Fruit fly (Drosophila melanogaster) whole organism, pupa: Measurements from ENCODE around the gene CG13062.

Experiments used
- CG10348 ChIP-seq: fragments of 200-800 bp; sonication (Bioruptor generic); IDR thresholded peaks from 2 replicates; pipeline ENCODE4 v1.3.6; 2022; ENCODE audit warnings: missing biosample characterization, missing genetic modification characterization
- CG12605 ChIP-seq: fragments of 200-800 bp; sonication (Bioruptor generic); IDR thresholded peaks from 2 replicates; pipeline ENCODE4 v1.3.6; 2022; ENCODE audit warnings: missing biosample characterization, missing genetic modification characterization
- CG13204 ChIP-seq: fragments of 200-800 bp; sonication (Bioruptor generic); optimal IDR thresholded peaks from 2 replicates; lab custom pipeline; 2018; ENCODE audit warnings: missing biosample characterization, mild to moderate bottlenecking, missing genetic modification characterization, moderate library complexity
- CG14655 ChIP-seq: fragments of 200-800 bp; sonication (Bioruptor generic); optimal IDR thresholded peaks from 3 replicates; lab custom pipeline; 2017; ENCODE audit warnings: mild to moderate bottlenecking, missing biosample characterization, missing genetic modification reagents, missing genetic modification characterization
- CG15710 ChIP-seq: fragments of 200-800 bp; sonication (Bioruptor generic); optimal IDR thresholded peaks from 2 replicates; lab custom pipeline; 2018; ENCODE audit warnings: missing biosample characterization, mild to moderate bottlenecking, missing genetic modification characterization, moderate library complexity
- CG17806 ChIP-seq: fragments of 200-800 bp; sonication (Bioruptor generic); optimal IDR thresholded peaks from 2 replicates; lab custom pipeline; 2018; ENCODE audit warnings: missing biosample characterization, mild to moderate bottlenecking, missing genetic modification characterization, moderate library complexity
- CG32121 ChIP-seq: fragments of 200-800 bp; sonication (Bioruptor generic); IDR thresholded peaks from 2 replicates; pipeline ENCODE4 v1.3.6; 2022; ENCODE audit warnings: missing biosample characterization, missing genetic modification characterization
- CG34367 ChIP-seq: fragments of 200-800 bp; sonication (Bioruptor generic); optimal IDR thresholded peaks from 2 replicates; lab custom pipeline; 2018; ENCODE audit warnings: missing biosample characterization, mild to moderate bottlenecking, missing genetic modification characterization
- CG4496 ChIP-seq: fragments of 200-800 bp; sonication (Bioruptor generic); IDR thresholded peaks from 3 replicates; pipeline ENCODE4 v1.3.6; 2022; ENCODE audit warnings: missing biosample characterization, missing genetic modification characterization
- CG8159 ChIP-seq: fragments of 200-800 bp; sonication (Bioruptor generic); optimal IDR thresholded peaks from 3 replicates; lab custom pipeline; 2018; ENCODE audit warnings: missing biosample characterization, mild to moderate bottlenecking, missing genetic modification characterization, moderate library complexity
- CG8301 ChIP-seq: fragments of 200-800 bp; sonication (Bioruptor generic); optimal IDR thresholded peaks from 2 replicates; lab custom pipeline; 2018; ENCODE audit warnings: missing biosample characterization, mild to moderate bottlenecking, missing genetic modification characterization
- CG9948 ChIP-seq: fragments of 200-800 bp; sonication (Bioruptor generic); optimal IDR thresholded peaks from 2 replicates; lab custom pipeline; 2018; ENCODE audit warnings: missing biosample characterization, mild to moderate bottlenecking, missing genetic modification characterization, moderate library complexity
- D1 ChIP-seq: fragments of 200-800 bp; sonication (Bioruptor generic); optimal IDR thresholded peaks from 2 replicates; lab custom pipeline; 2018; ENCODE audit warnings: missing biosample characterization, mild to moderate bottlenecking, missing genetic modification characterization, moderate library complexity
- EcR ChIP-seq: fragments of 200-800 bp; sonication (Bioruptor generic); optimal IDR thresholded peaks from 3 replicates; lab custom pipeline; 2019; ENCODE audit warnings: missing biosample characterization, missing genetic modification characterization, mild to moderate bottlenecking, moderate library complexity, missing genetic modification reagents
- Ets98B ChIP-seq: fragments of 200-800 bp; sonication (Bioruptor generic); IDR thresholded peaks from 2 replicates; pipeline ENCODE4 v1.3.6; 2022; ENCODE audit warnings: missing biosample characterization, missing genetic modification characterization
- Pif1A ChIP-seq: fragments of 200-800 bp; sonication (Bioruptor generic); optimal IDR thresholded peaks from 3 replicates; lab custom pipeline; 2016; ENCODE audit warnings: missing biosample characterization, missing genetic modification characterization
- Pif1B ChIP-seq: fragments of 200-800 bp; sonication (Bioruptor generic); optimal IDR thresholded peaks from 3 replicates; lab custom pipeline; 2016; ENCODE audit warnings: missing biosample characterization, missing genetic modification characterization
- Snoo ChIP-seq: fragments of 200-800 bp; sonication (Bioruptor generic); optimal IDR thresholded peaks from 3 replicates; lab custom pipeline; 2017; ENCODE audit warnings: missing biosample characterization, mild to moderate bottlenecking, missing genetic modification characterization, inconsistent platforms
- fd96Ca ChIP-seq: fragments of 200-800 bp; sonication (Bioruptor generic); IDR thresholded peaks from 3 replicates; pipeline ENCODE4 v1.3.6; 2022; ENCODE audit warnings: missing biosample characterization, missing genetic modification characterization
- gl ChIP-seq: fragments of 200-800 bp; sonication (Bioruptor generic); optimal IDR thresholded peaks from 2 replicates; lab custom pipeline; 2018; ENCODE audit warnings: missing biosample characterization, mild to moderate bottlenecking, missing genetic modification characterization
- rn ChIP-seq: fragments of 200-800 bp; sonication (Bioruptor generic); IDR thresholded peaks from 2 replicates; pipeline ENCODE4 v1.3.6; 2022; ENCODE audit warnings: missing biosample characterization, missing genetic modification characterization

CG13062 gene

DNA sequence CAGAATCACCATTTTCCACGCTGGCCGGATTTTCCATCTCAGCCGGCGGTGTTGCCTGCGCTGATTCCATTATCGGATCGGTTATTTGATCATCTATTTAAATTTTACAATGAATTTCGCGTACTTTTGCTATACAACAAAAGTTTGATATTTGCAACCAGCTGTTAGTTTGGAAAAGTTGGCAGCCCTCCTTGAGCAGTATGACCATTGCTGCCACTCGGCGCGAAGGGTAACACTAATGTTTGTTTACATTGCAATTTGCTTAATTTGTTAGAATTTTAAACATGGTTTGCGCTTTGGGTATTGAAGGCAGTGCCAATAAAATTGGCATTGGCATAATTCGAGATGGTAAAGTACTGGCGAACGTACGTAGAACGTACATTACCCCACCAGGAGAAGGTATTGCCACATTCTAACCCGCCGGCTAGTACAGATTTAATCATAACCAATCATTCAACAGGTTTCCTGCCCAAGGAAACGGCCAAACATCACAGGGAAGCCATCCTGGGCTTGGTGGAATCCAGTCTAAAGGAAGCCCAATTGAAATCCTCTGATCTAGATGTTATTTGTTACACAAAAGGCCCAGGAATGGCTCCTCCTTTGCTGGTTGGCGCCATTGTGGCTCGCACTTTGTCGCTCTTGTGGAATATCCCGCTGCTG lies 37.8 kb downstream of the CG13062 start, which contains the start of the genes Golgin104 and Tcs3:
Gene Golgin104, minus strand, starts transcription at position 182 of the 660 bp plus-strand sequence.
Gene Tcs3, plus strand, starts transcription at position 222 of the 660 bp plus-strand sequence.
- no peak for TF ChIP-seq CG14655 (GFP tag; lab: Kevin White, UChicago)
- TF ChIP-seq CG4496 (GFP tag; lab: Robert Waterston, UW) = no peak
- no peak for TF ChIP-seq Pif1B
- TF ChIP-seq rn (GFP tag; lab: Robert Waterston, UW) = no peak

DNA sequence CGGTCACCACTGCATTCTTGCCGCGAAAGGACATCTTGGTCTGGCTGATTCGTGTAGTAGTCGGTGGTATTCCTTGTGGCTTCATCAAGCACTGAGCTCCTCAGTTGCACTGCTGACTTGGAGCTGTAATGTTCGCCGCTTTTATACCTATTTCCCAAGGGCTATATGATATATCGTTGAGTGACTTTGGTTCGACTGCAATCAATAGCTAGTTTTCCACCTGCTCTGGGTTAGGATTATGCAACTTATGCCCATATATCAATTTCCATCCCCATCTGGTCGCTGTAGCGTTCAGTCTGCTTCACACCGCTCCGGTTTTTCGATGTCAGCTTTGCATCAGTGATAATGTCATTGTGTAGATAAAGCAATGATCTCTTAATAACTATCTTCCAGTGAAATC lies 40.1 kb downstream of the CG13062 start, which contains the start of gene Pdh:
Gene Pdh, minus strand, starts transcription at position 101 of the 400 bp plus-strand sequence.
- TF ChIP-seq CG32121 (no peak), fd96Ca (no peak)
- TF ChIP-seq, all 21 proteins: peak for 0

DNA sequence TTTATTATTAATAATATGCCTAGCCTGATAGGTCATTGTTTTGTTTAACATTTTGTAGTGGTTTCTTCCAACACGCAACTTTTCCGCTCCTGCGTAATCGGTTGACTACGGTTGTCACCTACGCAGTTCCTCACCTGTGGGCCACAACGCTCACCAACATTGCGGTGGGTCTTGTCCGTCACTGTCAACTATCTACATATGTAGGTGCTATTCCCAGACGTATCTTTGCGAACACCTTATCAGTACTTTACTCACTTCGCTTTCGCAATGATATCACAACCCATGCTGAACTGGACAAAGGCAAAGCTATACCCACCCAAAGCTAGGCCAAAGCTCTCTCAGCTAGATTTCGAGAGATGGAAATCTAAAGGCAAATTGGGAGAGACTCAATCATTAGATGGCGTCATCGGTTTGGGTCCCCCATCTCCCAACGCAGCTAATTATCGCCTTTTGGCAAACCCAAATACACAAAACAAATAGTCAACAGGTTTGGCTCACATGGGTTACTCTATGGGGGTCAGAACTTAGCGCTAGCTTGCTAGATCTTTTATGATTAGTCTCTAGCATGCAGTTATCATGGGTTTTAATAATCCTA lies 42.2 kb downstream of the CG13062 start:
- TF ChIP-seq fd96Ca (0 out of 3 replicates have a peak, but pooled peaks have one; percentile 9), CG4496 (GFP tag; lab: Robert Waterston, UW) (no peak)

DNA sequence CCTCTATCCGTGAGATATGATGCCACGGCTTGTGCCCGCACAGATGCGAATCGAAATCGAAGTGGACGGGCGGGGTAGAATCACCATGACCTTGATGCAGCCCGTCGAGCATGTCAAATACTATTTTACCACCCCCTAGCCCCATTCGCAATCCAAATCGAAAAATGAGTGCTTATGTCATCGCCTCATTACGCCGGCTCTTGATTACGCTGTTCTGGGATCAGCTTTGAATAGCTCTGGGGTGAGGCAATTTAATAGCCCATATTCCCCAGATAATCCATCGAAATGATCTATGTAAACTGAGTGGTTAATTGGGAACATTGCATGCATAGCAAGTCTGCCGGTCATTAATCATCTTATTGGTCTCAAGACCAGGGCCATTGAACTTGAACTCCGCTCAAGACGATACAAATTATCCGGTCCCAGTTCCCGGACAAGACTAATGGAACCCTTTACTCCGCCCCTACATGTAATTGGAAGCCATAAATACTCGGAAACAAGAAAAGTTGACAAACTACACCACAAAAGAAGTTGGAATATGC lies 43.2 kb downstream of the CG13062 start:
- TF ChIP-seq EcR (GFP tag; lab: Kevin White, UChicago) (peak; percentile 91), CG34367 (tag; lab: Kevin White, UChicago) (no peak), Ets98B (GFP tag; lab: Robert Waterston, UW) (no peak), CG15710 (tag; lab: Kevin White, UChicago) (no peak), D1 (no peak), Pif1B (no peak)

DNA sequence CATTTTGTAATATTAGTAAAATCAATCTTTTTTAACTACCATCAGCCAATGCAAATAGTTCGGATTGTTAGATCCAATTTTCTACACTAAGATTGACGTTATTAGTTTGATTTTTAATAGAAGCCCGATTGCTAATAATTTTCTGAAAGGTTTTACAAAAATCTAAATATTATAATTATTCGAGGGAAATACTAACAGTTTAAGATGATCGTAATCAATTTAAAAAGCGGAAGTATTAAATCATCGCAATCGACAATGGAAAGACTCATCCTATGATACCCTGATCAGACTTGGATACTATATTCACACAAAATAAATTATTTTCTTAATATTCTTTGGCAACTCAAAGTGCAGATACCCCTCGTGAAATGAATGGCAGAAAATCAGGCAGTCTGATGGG lies 43.8 kb downstream of the CG13062 start:
- no peak for TF ChIP-seq gl
- no peak for TF ChIP-seq CG12605 (GFP tag; lab: Robert Waterston, UW)
- TF ChIP-seq CG9948 (tag; lab: Kevin White, UChicago) = peak; percentile 27
- TF ChIP-seq D1 = peak; percentile 52
- peak; percentile 16 for TF ChIP-seq CG15710 (tag; lab: Kevin White, UChicago)
- TF ChIP-seq CG8159 = peak; percentile 62

DNA sequence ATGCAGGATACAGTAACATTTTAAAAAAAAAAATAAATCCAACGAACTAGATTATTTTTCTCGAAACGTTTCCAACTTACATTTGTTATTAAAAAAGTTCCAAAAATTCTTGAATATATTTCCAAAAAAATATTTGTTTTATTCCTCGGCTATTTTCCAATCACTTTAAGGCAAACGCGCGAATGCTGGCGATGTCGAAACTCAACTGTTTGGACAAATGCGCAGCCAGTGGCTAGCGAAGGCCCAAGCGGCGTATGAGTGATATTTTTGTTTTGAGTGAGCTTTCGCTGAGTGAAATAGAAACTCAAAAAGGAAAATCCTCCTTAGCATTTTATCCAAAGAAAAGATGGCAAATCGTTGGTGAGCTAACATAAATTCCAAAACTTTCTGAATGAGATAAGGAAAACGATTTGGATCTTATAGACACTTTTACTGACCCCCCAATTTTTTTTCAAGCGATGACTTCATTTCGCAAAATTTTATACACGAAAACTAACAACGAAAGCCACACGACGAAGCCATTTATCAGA lies 45.2 kb downstream of the CG13062 start, which contains the start of gene ringer:
Gene ringer, minus strand, starts transcription at position 210 of the 530 bp plus-strand sequence.
- TF ChIP-seq CG9948 (tag; lab: Kevin White, UChicago) (no peak), EcR (GFP tag; lab: Kevin White, UChicago) (no peak), CG8301 (no peak), CG32121 (no peak), fd96Ca (no peak), CG10348 (GFP tag; lab: Robert Waterston, UW) (no peak), Pif1A (GFP tag; lab: Kevin White, UChicago) (no peak), gl (no peak), CG13204 (GFP tag; lab: Kevin White, UChicago) (no peak), CG4496 (GFP tag; lab: Robert Waterston, UW) (no peak), CG14655 (GFP tag; lab: Kevin White, UChicago) (no peak)

DNA sequence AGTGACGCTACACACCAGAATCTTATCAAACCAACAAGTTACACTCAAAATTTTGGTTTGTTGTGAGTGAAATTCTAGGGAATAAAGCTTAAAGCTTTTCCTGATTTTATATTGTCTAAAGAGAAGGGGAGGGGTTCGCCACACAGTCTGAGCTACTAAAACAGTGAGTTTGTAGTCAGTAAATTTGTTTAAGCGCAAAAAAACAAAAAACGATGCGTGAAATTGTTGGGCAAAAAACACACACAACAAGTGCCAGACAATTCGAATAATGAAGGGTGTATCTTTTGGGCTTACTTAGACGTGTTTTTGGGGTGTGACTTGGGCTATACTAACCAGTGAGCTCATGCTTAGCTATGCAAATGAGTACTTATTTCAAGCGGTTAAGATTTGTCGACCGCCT lies 45.7 kb downstream of the CG13062 start:
- TF ChIP-seq CG15710 (tag; lab: Kevin White, UChicago) (no peak), CG10348 (GFP tag; lab: Robert Waterston, UW) (no peak), CG8301 (no peak), Pif1A (GFP tag; lab: Kevin White, UChicago) (no peak), CG13204 (GFP tag; lab: Kevin White, UChicago) (no peak), CG14655 (GFP tag; lab: Kevin White, UChicago) (no peak), CG8159 (no peak), D1 (no peak), CG17806 (tag; lab: Kevin White, UChicago) (no peak), CG12605 (GFP tag; lab: Robert Waterston, UW) (no peak), CG32121 (no peak), CG9948 (tag; lab: Kevin White, UChicago) (no peak), Snoo (tag; lab: Kevin White, UChicago) (no peak)
- TF ChIP-seq, all 21 proteins: peak for 0
